Fruit fly (Drosophila melanogaster): ENCODE results near the gene CG32104.

The CG32104 gene

dm6 chr3L:12408513-12409320, 9.6 kb upstream of the CG32104 start (continued):
- no peak for TF ChIP-seq CG17328 (GFP tag; IDR thresholded peaks at IDR 0.05)
- TF ChIP-seq CG7928 (GFP tag; optimal IDR thresholded peaks at IDR 0.05): no peak
- TF ChIP-seq croc (GFP tag; conservative IDR thresholded peaks at IDR 0.05): no peak
- TF ChIP-seq CG9876 (GFP tag; optimal IDR thresholded peaks at IDR 0.05): no peak
- TF ChIP-seq CG6683 (GFP tag; optimal IDR thresholded peaks at IDR 0.05): no peak
- TF ChIP-seq wek (GFP tag; optimal IDR thresholded peaks at IDR 0.05): no peak
- peak; percentile 67; the same call in 1 of the 2 replicates for TF ChIP-seq tna (GFP tag; IDR thresholded peaks at IDR 0.05; ENCODE audit: partially characterized antibody)
- peak; percentile 79 for TF ChIP-seq sens (GFP tag)
- TF ChIP-seq Antp (GFP tag; optimal IDR thresholded peaks at IDR 0.05): no peak
- TF ChIP-seq CG13624 (GFP tag; optimal IDR thresholded peaks at IDR 0.05): peak; percentile 30

DNA sequence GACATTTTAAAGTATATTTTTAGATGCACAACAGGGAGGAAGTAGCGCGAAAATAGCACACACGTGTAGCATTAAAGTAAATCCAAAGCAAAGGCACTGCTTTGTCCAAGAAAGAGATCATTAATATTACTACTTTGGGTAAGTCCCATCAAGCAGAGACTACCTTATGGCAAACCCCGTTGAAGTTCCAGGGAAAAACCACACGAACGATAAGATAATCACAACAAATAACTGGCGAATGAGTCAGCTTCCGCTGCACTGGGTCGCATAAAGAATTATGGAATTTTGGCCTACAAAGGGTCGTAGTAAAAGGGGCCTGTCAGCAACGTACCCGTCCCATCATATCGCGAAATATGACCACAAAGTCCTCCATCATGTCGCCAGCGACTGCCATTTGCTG, 8.7 kb upstream of the CG32104 start:
- TF ChIP-seq Dll (GFP tag; IDR thresholded peaks at IDR 0.05; ENCODE audit: partially characterized antibody) (no peak), CG17829 (tag; optimal IDR thresholded peaks at IDR 0.05) (no peak), CG18599 (GFP tag; optimal IDR thresholded peaks at IDR 0.05) (no peak), Xrp1 (GFP tag; IDR thresholded peaks at IDR 0.05) (no peak), CG9932 (GFP tag; IDR thresholded peaks at IDR 0.05) (no peak), ftz-f1 (GFP tag; optimal IDR thresholded peaks at IDR 0.05) (no peak), Doc3 (GFP tag; IDR thresholded peaks at IDR 0.05; ENCODE audit: partially characterized antibody) (no peak), slp2 (GFP tag; optimal IDR thresholded peaks at IDR 0.05) (no peak), pzg (GFP tag; optimal IDR thresholded peaks at IDR 0.05) (no peak), NfI (GFP tag; optimal IDR thresholded peaks at IDR 0.05) (no peak), CG3163 (GFP tag; optimal IDR thresholded peaks at IDR 0.05) (no peak), CG14441 (GFP tag; IDR thresholded peaks at IDR 0.05) (no peak), CG1792 (GFP tag; optimal IDR thresholded peaks at IDR 0.05) (no peak)

DNA sequence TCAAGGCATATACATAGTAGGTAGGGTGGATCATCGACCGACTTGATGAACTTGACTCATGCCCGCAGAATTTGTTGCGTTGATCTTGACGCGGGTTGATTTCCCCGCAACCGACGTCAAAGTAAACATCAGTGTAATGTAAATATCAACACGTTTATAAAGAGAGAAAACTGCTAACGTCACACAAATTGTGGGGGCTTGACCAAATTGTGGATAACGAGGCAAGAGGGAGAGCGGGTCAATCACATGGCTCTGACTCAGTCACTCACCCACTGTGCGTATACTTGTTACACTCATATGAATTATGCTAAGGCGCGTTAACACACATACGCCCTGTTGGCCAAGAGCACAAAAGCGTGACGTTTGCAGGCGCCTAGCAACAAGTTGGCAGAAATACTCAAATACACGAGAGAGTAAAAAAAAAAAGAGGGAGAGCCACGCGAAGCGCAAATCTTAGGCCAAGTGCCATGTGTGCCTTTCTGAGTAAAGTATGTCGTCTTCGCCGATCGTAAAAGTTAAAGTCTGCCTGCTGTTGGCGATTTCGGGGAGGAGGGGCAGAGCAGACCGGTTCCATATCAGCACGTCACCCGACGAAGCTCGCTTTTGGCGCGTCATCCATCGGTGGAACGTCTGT, 8.0 kb upstream of the CG32104 start:
- TF ChIP-seq D19B (GFP tag; optimal IDR thresholded peaks at IDR 0.05) (peak; percentile 81), Mes4 (GFP tag; optimal IDR thresholded peaks at IDR 0.05) (peak; percentile 78), aop (GFP tag; IDR thresholded peaks at IDR 0.05) (peak; percentile 48; the same call in 1 of the 2 replicates), oc (tag; optimal IDR thresholded peaks at IDR 0.05) (peak; percentile 91), bbx (GFP tag; IDR thresholded peaks at IDR 0.05; ENCODE audit: partially characterized antibody) (no peak), Max (GFP tag; optimal IDR thresholded peaks at IDR 0.05) (peak; percentile 86), az2 (GFP tag; optimal IDR thresholded peaks at IDR 0.05) (peak; percentile 39), BtbVII (GFP tag; optimal IDR thresholded peaks at IDR 0.05) (peak; percentile 96), Side (GFP tag; optimal IDR thresholded peaks at IDR 0.05) (peak; percentile 95), CG9727 (GFP tag; optimal IDR thresholded peaks at IDR 0.05) (peak; percentile 85), gsb (GFP tag; IDR thresholded peaks at IDR 0.05) (peak; percentile 90), ftz-f1 (GFP tag; optimal IDR thresholded peaks at IDR 0.05) (peak; percentile 97), Ssrp (tag; optimal IDR thresholded peaks at IDR 0.05) (peak; percentile 3), Dbx (GFP tag; IDR thresholded peaks at IDR 0.05) (peak; percentile 95), CG32772 (GFP tag; IDR thresholded peaks at IDR 0.05) (peak; percentile 59), CG4328 (GFP tag; optimal IDR thresholded peaks at IDR 0.05) (peak; percentile 93), CG12071 (GFP tag; optimal IDR thresholded peaks at IDR 0.05) (peak; percentile 96), CG10565 (GFP tag; optimal IDR thresholded peaks at IDR 0.05) (peak; percentile 3), wek (GFP tag; optimal IDR thresholded peaks at IDR 0.05) (peak; percentile 92), ATbp (GFP tag; optimal IDR thresholded peaks at IDR 0.05) (peak; percentile 98), gce (GFP tag; IDR thresholded peaks at IDR 0.05) (peak; percentile 96), ttk (GFP tag; IDR thresholded peaks at IDR 0.05) (peak; percentile 74; the same call in 1 of the 2 replicates), Ravus (GFP tag; IDR thresholded peaks at IDR 0.05) (peak; percentile 72), org-1 (GFP tag; optimal IDR thresholded peaks at IDR 0.05) (peak; percentile 90), Sin3A (optimal IDR thresholded peaks at IDR 0.05) (no peak), Usf (GFP tag; optimal IDR thresholded peaks at IDR 0.05) (peak; percentile 14)
